Fruit fly (Drosophila melanogaster) whole organism, embryonic: Measurements from ENCODE around the gene Hip1.
A peak's percentile ranks its signal among the peaks of the same experiment; 100 is the strongest.

Experiments used
- BEAF-32 ChIP-seq: fragments of 200-800 bp; sonication (Bioruptor generic); optimal IDR thresholded peaks from 3 replicates; lab custom pipeline; 2017; ENCODE audit warnings: missing biosample characterization, missing genetic modification characterization, mild to moderate bottlenecking, moderate library complexity, missing genetic modification reagents
- CG11695 ChIP-seq: fragments of 200-800 bp; sonication (Bioruptor generic); IDR thresholded peaks from 3 replicates; pipeline ENCODE4 v1.3.6; 2022; ENCODE audit warnings: missing biosample characterization, missing genetic modification characterization
- CG11696 ChIP-seq: fragments of 200-800 bp; sonication (Bioruptor generic); IDR thresholded peaks from 2 replicates; pipeline ENCODE4 v1.3.6; 2022; ENCODE audit warnings: missing biosample characterization, missing genetic modification characterization
- CG12299 ChIP-seq: fragments of 200-800 bp; sonication (Bioruptor generic); optimal IDR thresholded peaks from 2 replicates; lab custom pipeline; 2018; ENCODE audit warnings: missing biosample characterization, mild to moderate bottlenecking, missing genetic modification characterization
- CG12391 ChIP-seq: fragments of 200-800 bp; sonication (Bioruptor generic); optimal IDR thresholded peaks from 3 replicates; lab custom pipeline; 2018; ENCODE audit warnings: missing biosample characterization, mild to moderate bottlenecking, missing genetic modification characterization, moderate library complexity
- CG12659 ChIP-seq: fragments of 200-800 bp; sonication (Bioruptor generic); optimal IDR thresholded peaks from 3 replicates; lab custom pipeline; 2017; ENCODE audit warnings: mild to moderate bottlenecking, missing biosample characterization, missing genetic modification reagents, missing genetic modification characterization
- CG12744 ChIP-seq: fragments of 200-800 bp; sonication (Bioruptor generic); optimal IDR thresholded peaks from 2 replicates; lab custom pipeline; 2016; ENCODE audit warnings: missing biosample characterization, missing genetic modification characterization
- CG15514 ChIP-seq: fragments of 200-800 bp; sonication (Bioruptor generic); optimal IDR thresholded peaks from 3 replicates; lab custom pipeline; 2017; ENCODE audit warnings: missing biosample characterization, missing genetic modification characterization, mild to moderate bottlenecking, moderate library complexity, missing genetic modification reagents
- CG16813 ChIP-seq: fragments of 200-800 bp; sonication (Bioruptor generic); IDR thresholded peaks from 3 replicates; pipeline ENCODE4 v1.3.6; 2022; ENCODE audit warnings: missing biosample characterization, missing genetic modification characterization; ENCODE audit not compliant: partially characterized antibody
- CG17328 ChIP-seq: fragments of 200-800 bp; sonication (Bioruptor generic); IDR thresholded peaks from 2 replicates; pipeline ENCODE4 v1.3.6; 2022; ENCODE audit warnings: missing biosample characterization, missing genetic modification characterization
- CG17361 ChIP-seq: fragments of 200-800 bp; sonication (Bioruptor generic); IDR thresholded peaks from 3 replicates; pipeline ENCODE4 v1.3.6; 2022; ENCODE audit warnings: missing biosample characterization, missing genetic modification characterization
- CG2129 ChIP-seq: fragments of 200-800 bp; sonication (Bioruptor generic); IDR thresholded peaks from 2 replicates; pipeline ENCODE4 v1.3.6; 2022; ENCODE audit warnings: missing biosample characterization, missing genetic modification characterization; ENCODE audit not compliant: partially characterized antibody
- CG2712 ChIP-seq: fragments of 200-800 bp; optimal IDR thresholded peaks from 3 replicates; lab custom pipeline; 2019; ENCODE audit warnings: missing biosample characterization, mild to moderate bottlenecking, missing genetic modification characterization, moderate library complexity
- CG33557 ChIP-seq: fragments of 200-800 bp; sonication (Bioruptor generic); optimal IDR thresholded peaks from 2 replicates; lab custom pipeline; 2019; ENCODE audit warnings: missing biosample characterization, mild to moderate bottlenecking, missing genetic modification characterization, moderate library complexity
- CG3838 ChIP-seq: fragments of 200-800 bp; sonication (Bioruptor generic); optimal IDR thresholded peaks from 3 replicates; lab custom pipeline; 2016; ENCODE audit warnings: missing biosample characterization, missing genetic modification characterization
- CG42726 ChIP-seq: fragments of 200-800 bp; sonication (Bioruptor generic); IDR thresholded peaks from 2 replicates; pipeline ENCODE4 v1.3.6; 2022; ENCODE audit warnings: missing biosample characterization, missing genetic modification characterization; ENCODE audit not compliant: partially characterized antibody
- CG4424 ChIP-seq: fragments of 200-800 bp; sonication (Bioruptor generic); optimal IDR thresholded peaks from 3 replicates; lab custom pipeline; 2016; ENCODE audit warnings: missing biosample characterization, missing genetic modification characterization
- CG5953 ChIP-seq: fragments of 200-800 bp; sonication (Bioruptor generic); IDR thresholded peaks from 2 replicates; pipeline ENCODE4 v1.3.6; 2022; ENCODE audit warnings: missing biosample characterization, missing genetic modification characterization
- CG8478 ChIP-seq: fragments of >200 bp; optimal IDR thresholded peaks from 2 replicates; lab custom pipeline; 2018
- CkIIα-i1 ChIP-seq: fragments of 200-800 bp; sonication (Bioruptor generic); IDR thresholded peaks from 2 replicates; pipeline ENCODE4 v1.3.6; 2022; ENCODE audit warnings: missing biosample characterization, missing genetic modification characterization
- D19B ChIP-seq: fragments of 200-800 bp; sonication (Bioruptor generic); optimal IDR thresholded peaks from 2 replicates; lab custom pipeline; 2017; ENCODE audit warnings: missing biosample characterization, mild to moderate bottlenecking, missing genetic modification characterization
- Dll ChIP-seq: fragments of 200-800 bp; sonication (Bioruptor generic); IDR thresholded peaks from 4 replicates; pipeline ENCODE4 v1.3.6; 2022; ENCODE audit warnings: missing biosample characterization, missing genetic modification characterization; ENCODE audit not compliant: partially characterized antibody
- Doc3 ChIP-seq: fragments of 200-800 bp; sonication (Bioruptor generic); IDR thresholded peaks from 3 replicates; pipeline ENCODE4 v1.3.6; 2022; ENCODE audit warnings: missing biosample characterization, missing genetic modification characterization; ENCODE audit not compliant: partially characterized antibody
- Fer1 ChIP-seq: fragments of 200-800 bp; sonication (Bioruptor generic); optimal IDR thresholded peaks from 2 replicates; lab custom pipeline; 2017; ENCODE audit warnings: missing biosample characterization, mild to moderate bottlenecking, missing genetic modification characterization
- Hr3 ChIP-seq: fragments of 200-800 bp; sonication (Bioruptor generic); optimal IDR thresholded peaks from 3 replicates; lab custom pipeline; 2016; ENCODE audit warnings: missing biosample characterization, missing genetic modification characterization
- MBD-R2 ChIP-seq: fragments of 200-800 bp; sonication (Bioruptor generic); IDR thresholded peaks from 2 replicates; pipeline ENCODE4 v1.3.6; 2022; ENCODE audit warnings: missing biosample characterization, missing genetic modification characterization
- Med ChIP-seq: fragments of 200-800 bp; sonication (Bioruptor generic); peaks from one replicate; lab custom pipeline; 2016; ENCODE audit warnings: missing biosample characterization, missing genetic modification characterization, mild to moderate bottlenecking, inconsistent platforms, moderate library complexity
- NfI ChIP-seq: fragments of 200-800 bp; sonication (Bioruptor generic); optimal IDR thresholded peaks from 3 replicates; lab custom pipeline; 2018; ENCODE audit warnings: missing biosample characterization, mild to moderate bottlenecking, missing genetic modification characterization, moderate library complexity
- Oli ChIP-seq: fragments of 200-800 bp; sonication (Bioruptor generic); optimal IDR thresholded peaks from 2 replicates; lab custom pipeline; 2018; ENCODE audit warnings: missing biosample characterization, mild to moderate bottlenecking, missing genetic modification characterization, moderate library complexity
- Ravus ChIP-seq: fragments of 200-800 bp; sonication (Bioruptor generic); IDR thresholded peaks from 2 replicates; pipeline ENCODE4 v1.3.6; 2022; ENCODE audit warnings: missing biosample characterization, missing genetic modification characterization
- Usf ChIP-seq: fragments of 200-800 bp; sonication (Bioruptor generic); optimal IDR thresholded peaks from 2 replicates; lab custom pipeline; 2017; ENCODE audit warnings: missing genotype, missing biosample characterization, missing genetic modification characterization
- ase ChIP-seq: fragments of 200-800 bp; sonication (Bioruptor generic); IDR thresholded peaks from 3 replicates; pipeline ENCODE4 v1.3.6; 2022; ENCODE audit warnings: missing biosample characterization, missing genetic modification characterization
- bbx ChIP-seq: fragments of 200-800 bp; sonication (Bioruptor generic); IDR thresholded peaks from 2 replicates; pipeline ENCODE4 v1.3.6; 2022; ENCODE audit warnings: missing biosample characterization, missing genetic modification characterization; ENCODE audit not compliant: partially characterized antibody
- disco-r ChIP-seq: fragments of 200-800 bp; sonication (Bioruptor generic); optimal IDR thresholded peaks from 2 replicates; lab custom pipeline; 2016; ENCODE audit warnings: missing biosample characterization, missing genetic modification characterization
- emc ChIP-seq: fragments of 200-800 bp; sonication (Bioruptor generic); optimal IDR thresholded peaks from 2 replicates; lab custom pipeline; 2016; ENCODE audit warnings: missing biosample characterization, missing genetic modification characterization
- ewg ChIP-seq: fragments of 200-800 bp; sonication (Bioruptor generic); optimal IDR thresholded peaks from 3 replicates; lab custom pipeline; 2017; ENCODE audit warnings: mild to moderate bottlenecking, missing biosample characterization, missing genetic modification reagents, missing genetic modification characterization
- fru ChIP-seq: fragments of >200 bp; optimal IDR thresholded peaks from 2 replicates; lab custom pipeline; 2017
- ftz-f1 ChIP-seq: fragments of 200-800 bp; sonication (Bioruptor generic); optimal IDR thresholded peaks from 2 replicates; lab custom pipeline; 2016; ENCODE audit warnings: missing biosample characterization, missing genetic modification characterization
- gfzf ChIP-seq: fragments of 200-800 bp; sonication (Bioruptor generic); optimal IDR thresholded peaks from 2 replicates; lab custom pipeline; 2016; ENCODE audit warnings: missing biosample characterization, mild to moderate bottlenecking, missing genetic modification characterization, moderate library complexity
- grau ChIP-seq: fragments of 200-800 bp; optimal IDR thresholded peaks from 3 replicates; lab custom pipeline; 2019; ENCODE audit warnings: missing biosample characterization, mild to moderate bottlenecking, missing genetic modification characterization, moderate library complexity
- gro ChIP-seq: fragments of 200-800 bp; sonication (Bioruptor generic); optimal IDR thresholded peaks from 2 replicates; lab custom pipeline; 2016; ENCODE audit warnings: missing biosample characterization, missing genetic modification characterization
- hb ChIP-seq: fragments of 200-800 bp; sonication (Bioruptor generic); IDR thresholded peaks from 3 replicates; pipeline ENCODE4 v1.3.6; 2022; ENCODE audit warnings: missing biosample characterization, missing genetic modification characterization; ENCODE audit not compliant: partially characterized antibody
- ind ChIP-seq: fragments of 200-800 bp; sonication (Bioruptor generic); optimal IDR thresholded peaks from 3 replicates; lab custom pipeline; 2016; ENCODE audit warnings: missing biosample characterization, missing genetic modification characterization
- pfk ChIP-seq: fragments of 200-800 bp; sonication (Bioruptor generic); optimal IDR thresholded peaks from 2 replicates; lab custom pipeline; 2018; ENCODE audit warnings: missing biosample characterization, mild to moderate bottlenecking, missing genetic modification characterization, moderate library complexity
- pzg ChIP-seq: fragments of 200-800 bp; sonication (Bioruptor generic); optimal IDR thresholded peaks from 3 replicates; lab custom pipeline; 2018; ENCODE audit warnings: missing biosample characterization, mild to moderate bottlenecking, missing genetic modification characterization, moderate library complexity
- sc ChIP-seq, 3 experiments: fragments of >200 bp in 2 of 3; fragments of 200-800 bp in 1 of 3; sonication (Bioruptor generic) in 1 of 3; optimal IDR thresholded peaks; 2 replicates in 2 of 3; 3 replicates in 1 of 3; lab custom pipeline; 2017; ENCODE audit warnings: mild to moderate bottlenecking in 1 of 3, missing biosample characterization in 1 of 3, missing genetic modification characterization in 1 of 3, missing genetic modification reagents in 1 of 3
- sqz ChIP-seq: fragments of 200-800 bp; sonication (Bioruptor generic); optimal IDR thresholded peaks from 3 replicates; lab custom pipeline; 2018; ENCODE audit warnings: missing biosample characterization, mild to moderate bottlenecking, missing genetic modification characterization
- tll ChIP-seq, 2 experiments: fragments of 200-800 bp in 1 of 2; fragments of >200 bp in 1 of 2; sonication (Bioruptor generic) in 1 of 2; optimal IDR thresholded peaks; 2 replicates each; lab custom pipeline; 2017 to 2019; ENCODE audit warnings: missing biosample characterization in 2 of 2, missing genetic modification characterization in 2 of 2, mild to moderate bottlenecking in 1 of 2, moderate library complexity in 1 of 2
- tna ChIP-seq: fragments of 200-800 bp; sonication (Bioruptor generic); IDR thresholded peaks from 2 replicates; pipeline ENCODE4 v1.3.6; 2022; ENCODE audit warnings: missing biosample characterization, missing genetic modification characterization; ENCODE audit not compliant: partially characterized antibody

The Hip1 gene

dm6 chr3L:12734550-12735012 is 38.8 kb downstream of the Hip1 start, which contains the start of the genes SmD1 and Ptp69D (continued):
- TF ChIP-seq ase (GFP tag; lab: Robert Waterston, UW) (no peak), CG12299 (tag; lab: Kevin White, UChicago) (peak; percentile 10), CG4424 (GFP tag; lab: Kevin White, UChicago) (no peak), Hr3 (GFP tag; lab: Kevin White, UChicago) (peak; percentile 29), CkIIα-i1 (GFP tag; lab: Robert Waterston, UW) (no peak), emc (GFP tag; lab: Kevin White, UChicago) (no peak), tll (GFP tag; optimal IDR thresholded peaks at IDR 0.05; lab: Kevin White, UChicago) (peak in 1 of 2 experiments; percentile 48), CG2712 (tag; lab: Kevin White, UChicago) (peak; percentile 58), CG16813 (peak; percentile 87), fru (lab: Kevin White, UChicago) (no peak), Dll (peak; percentile 88), bbx (GFP tag; lab: Robert Waterston, UW) (peak; percentile 62), BEAF-32 (peak; percentile 94), sqz (GFP tag; lab: Kevin White, UChicago) (peak; percentile 72), pfk (GFP tag; lab: Kevin White, UChicago) (peak; percentile 90), CG8478 (lab: Kevin White, UChicago) (no peak), ind (GFP tag; lab: Kevin White, UChicago) (no peak), Med (no peak), Usf (GFP tag; lab: Kevin White, UChicago) (no peak), Doc3 (GFP tag; lab: Robert Waterston, UW) (peak; percentile 73), CG33557 (GFP tag; lab: Kevin White, UChicago) (peak; percentile 13), disco-r (GFP tag; lab: Kevin White, UChicago) (no peak), ewg (GFP tag; lab: Kevin White, UChicago) (no peak), hb (GFP tag; lab: Robert Waterston, UW) (peak; percentile 73), CG15514 (GFP tag; lab: Kevin White, UChicago) (peak; percentile 65), CG17361 (GFP tag; lab: Robert Waterston, UW) (peak; percentile 65; the same call in 2 of the 3 replicates), MBD-R2 (GFP tag; lab: Robert Waterston, UW) (0 out of 2 replicates have a peak, but pooled peaks have one; percentile 25), Ravus (GFP tag; lab: Robert Waterston, UW) (no peak), tna (GFP tag; lab: Robert Waterston, UW) (peak; percentile 54; the same call in 1 of the 2 replicates), CG12659 (GFP tag; lab: Kevin White, UChicago) (peak; percentile 87), grau (tag; lab: Kevin White, UChicago) (no peak), D19B (no peak), pzg (peak; percentile 55), NfI (GFP tag; lab: Kevin White, UChicago) (no peak), CG2129 (peak; percentile 54; the same call in 1 of the 2 replicates), CG17328 (GFP tag; lab: Robert Waterston, UW) (no peak), gro (GFP tag; lab: Kevin White, UChicago) (no peak), CG11696 (no peak), Fer1 (GFP tag; lab: Kevin White, UChicago) (no peak), ftz-f1 (GFP tag; lab: Kevin White, UChicago) (no peak), sc (optimal IDR thresholded peaks at IDR 0.05; lab: Kevin White, UChicago) (no peak), sc (GFP tag; optimal IDR thresholded peaks at IDR 0.05; lab: Kevin White, UChicago) (no peak), CG42726 (GFP tag; lab: Robert Waterston, UW) (no peak), gfzf (GFP tag; lab: Kevin White, UChicago) (peak; percentile 7), Oli (tag; lab: Kevin White, UChicago) (no peak), CG3838 (GFP tag; lab: Kevin White, UChicago) (no peak), CG11695 (GFP tag; lab: Robert Waterston, UW) (no peak), CG12744 (GFP tag; lab: Kevin White, UChicago) (no peak), CG12391 (peak; percentile 66), CG5953 (GFP tag; lab: Robert Waterston, UW) (no peak)
